Worm (Caenorhabditis elegans) whole organism, late embryonic: Measurements from ENCODE around the gene R102.11.
"Not testable (repeated sequence)": the region's sequence is repeated elsewhere in the genome, so short reads cannot be mapped to it uniquely, and the experiment has no call there.

Experiments used
- C38D4.7 ChIP-seq: fragments of 200-800 bp; sonication (Bioruptor generic); optimal IDR thresholded peaks from 2 replicates; lab custom pipeline; 2018; ENCODE audit warnings: mild to moderate bottlenecking, missing genetic modification characterization, moderate library complexity, missing compliant biosample characterization
- F13H6.1 ChIP-seq: sonication (generic microtip); optimal IDR thresholded peaks from 2 replicates; lab custom pipeline; 2016; ENCODE audit warnings: missing genetic modification characterization, missing compliant biosample characterization
- T23F11.4 ChIP-seq: fragments of 200-800 bp; sonication (Bioruptor generic); optimal IDR thresholded peaks from 2 replicates; lab custom pipeline; 2018; ENCODE audit warnings: mild to moderate bottlenecking, missing genetic modification characterization, missing compliant biosample characterization
- Y22D7AL.16 ChIP-seq: sonication (generic microtip); optimal IDR thresholded peaks from 2 replicates; lab custom pipeline; 2016; ENCODE audit warnings: missing genetic modification characterization, missing compliant biosample characterization
- ahr-1 ChIP-seq: sonication (generic microtip); optimal IDR thresholded peaks from 2 replicates; lab custom pipeline; 2016; ENCODE audit warnings: missing genetic modification characterization, missing compliant biosample characterization
- ama-1 ChIP-seq: fragments of 150-350 bp; optimal IDR thresholded peaks from 2 replicates; lab custom pipeline; 2014
- ceh-18 ChIP-seq: sonication (generic microtip); optimal IDR thresholded peaks from 2 replicates; lab custom pipeline; 2016; ENCODE audit warnings: missing genetic modification characterization, missing compliant biosample characterization
- ceh-19 ChIP-seq: fragments of 200-800 bp; sonication (Bioruptor generic); optimal IDR thresholded peaks from 2 replicates; lab custom pipeline; 2018; ENCODE audit warnings: mild to moderate bottlenecking, missing genetic modification characterization, missing compliant biosample characterization
- ceh-24 ChIP-seq: sonication (generic microtip); optimal IDR thresholded peaks from 2 replicates; lab custom pipeline; 2016; ENCODE audit warnings: mild to moderate bottlenecking, missing genetic modification characterization, missing compliant biosample characterization
- ceh-30 ChIP-seq: fragments of 150-350 bp; optimal IDR thresholded peaks from 2 replicates; lab custom pipeline; 2014; ENCODE audit warnings: missing biosample characterization, missing genetic modification characterization
- ceh-31 ChIP-seq: sonication (generic microtip); optimal IDR thresholded peaks from 2 replicates; lab custom pipeline; 2016; ENCODE audit warnings: missing genetic modification characterization, missing compliant biosample characterization
- ceh-34 ChIP-seq: sonication (generic microtip); optimal IDR thresholded peaks from 2 replicates; lab custom pipeline; 2016; ENCODE audit warnings: mild to moderate bottlenecking, missing genetic modification characterization, missing compliant biosample characterization
- ceh-9 ChIP-seq: sonication (generic microtip); optimal IDR thresholded peaks from 2 replicates; lab custom pipeline; 2016; ENCODE audit warnings: mild to moderate bottlenecking, missing genetic modification characterization, inconsistent platforms, missing compliant biosample characterization
- che-1 ChIP-seq: sonication (generic microtip); optimal IDR thresholded peaks from 2 replicates; lab custom pipeline; 2016; ENCODE audit warnings: mild to moderate bottlenecking, missing genetic modification characterization, missing compliant biosample characterization
- dve-1 ChIP-seq: sonication (generic microtip); optimal IDR thresholded peaks from 2 replicates; lab custom pipeline; 2017; ENCODE audit warnings: antibody characterized with exemption, mild to moderate bottlenecking, missing genetic modification characterization, missing compliant biosample characterization
- ets-4 ChIP-seq: sonication (generic microtip); optimal IDR thresholded peaks from 2 replicates; lab custom pipeline; 2016; ENCODE audit warnings: missing genetic modification characterization, missing compliant biosample characterization
- eyg-1 ChIP-seq: sonication (generic microtip); optimal IDR thresholded peaks from 2 replicates; lab custom pipeline; 2016; ENCODE audit warnings: missing genotype, missing genetic modification characterization, missing compliant biosample characterization
- fkh-10 ChIP-seq: fragments of 150-350 bp; optimal IDR thresholded peaks from 2 replicates; lab custom pipeline; 2014; ENCODE audit warnings: missing biosample characterization, missing genetic modification reagents, missing genetic modification characterization
- fkh-6 ChIP-seq: sonication (generic microtip); optimal IDR thresholded peaks from 2 replicates; lab custom pipeline; 2016; ENCODE audit warnings: missing genetic modification characterization, missing compliant biosample characterization
- lim-6 ChIP-seq: sonication (generic microtip); optimal IDR thresholded peaks from 2 replicates; lab custom pipeline; 2016; ENCODE audit warnings: missing genetic modification characterization, missing compliant biosample characterization
- lin-11 ChIP-seq: fragments of 200-800 bp; sonication (Bioruptor generic); optimal IDR thresholded peaks from 2 replicates; lab custom pipeline; 2018; ENCODE audit warnings: mild to moderate bottlenecking, missing genetic modification characterization, missing compliant biosample characterization
- madf-2 ChIP-seq: sonication (generic microtip); optimal IDR thresholded peaks from 2 replicates; lab custom pipeline; 2017; ENCODE audit warnings: missing genetic modification characterization, missing compliant biosample characterization
- mec-3 ChIP-seq: sonication (generic microtip); optimal IDR thresholded peaks from 2 replicates; lab custom pipeline; 2016; ENCODE audit warnings: borderline replicate concordance, missing genetic modification characterization, missing compliant biosample characterization
- nhr-11 ChIP-seq: fragments of 150-350 bp; optimal IDR thresholded peaks from 2 replicates; lab custom pipeline; 2014; ENCODE audit warnings: missing biosample characterization, missing genetic modification characterization
- nhr-232 ChIP-seq: sonication (generic microtip); optimal IDR thresholded peaks from 2 replicates; lab custom pipeline; 2016; ENCODE audit warnings: missing genetic modification characterization, missing compliant biosample characterization
- npax-4 ChIP-seq: sonication (generic microtip); optimal IDR thresholded peaks from 2 replicates; lab custom pipeline; 2016; ENCODE audit warnings: missing genetic modification characterization, missing compliant biosample characterization
- odd-2 ChIP-seq: sonication (generic microtip); optimal IDR thresholded peaks from 2 replicates; lab custom pipeline; 2017; ENCODE audit warnings: antibody characterized with exemption, mild to moderate bottlenecking, missing genetic modification characterization, missing compliant biosample characterization
- pag-3 ChIP-seq: sonication (generic microtip); optimal IDR thresholded peaks from 2 replicates; lab custom pipeline; 2016; ENCODE audit warnings: missing compliant biosample characterization, missing genetic modification characterization, borderline replicate concordance
- pqm-1 ChIP-seq: sonication (generic microtip); optimal IDR thresholded peaks from 2 replicates; lab custom pipeline; 2016; ENCODE audit warnings: missing genetic modification characterization, missing compliant biosample characterization
- pros-1 ChIP-seq: fragments of 150-350 bp; optimal IDR thresholded peaks from 2 replicates; lab custom pipeline; 2014; ENCODE audit warnings: missing biosample characterization, missing genetic modification reagents, missing genetic modification characterization
- rnt-1 ChIP-seq: sonication (generic microtip); optimal IDR thresholded peaks from 2 replicates; lab custom pipeline; 2016; ENCODE audit warnings: missing genetic modification characterization, missing compliant biosample characterization
- sdc-2 ChIP-seq: sonication (generic microtip); optimal IDR thresholded peaks from 2 replicates; lab custom pipeline; 2016; ENCODE audit warnings: missing genotype, missing genetic modification characterization, missing compliant biosample characterization
- tbx-2 ChIP-seq: sonication (generic microtip); optimal IDR thresholded peaks from 2 replicates; lab custom pipeline; 2016; ENCODE audit warnings: missing genetic modification characterization, missing compliant biosample characterization
- ttx-3 ChIP-seq: sonication (generic microtip); optimal IDR thresholded peaks from 2 replicates; lab custom pipeline; 2016; ENCODE audit warnings: missing genetic modification reagents, missing genetic modification characterization, missing compliant biosample characterization
- unc-3 ChIP-seq, 2 experiments: fragments of 200-800 bp in 1 of 2; sonication (Bioruptor generic) in 1 of 2; sonication (generic microtip) in 1 of 2; conservative IDR thresholded peaks in 1 of 2; optimal IDR thresholded peaks in 1 of 2; 2 replicates each; pipeline versions ENCODE4 v1.3.6 to Lab custom; 2016 to 2022; ENCODE audit warnings: missing compliant biosample characterization in 2 of 2, missing genetic modification characterization in 2 of 2, missing genetic modification reagents in 1 of 2
- ztf-16 ChIP-seq: sonication (generic microtip); optimal IDR thresholded peaks from 2 replicates; lab custom pipeline; 2017; ENCODE audit warnings: missing genetic modification characterization, missing compliant biosample characterization

R102.11 gene

DNA sequence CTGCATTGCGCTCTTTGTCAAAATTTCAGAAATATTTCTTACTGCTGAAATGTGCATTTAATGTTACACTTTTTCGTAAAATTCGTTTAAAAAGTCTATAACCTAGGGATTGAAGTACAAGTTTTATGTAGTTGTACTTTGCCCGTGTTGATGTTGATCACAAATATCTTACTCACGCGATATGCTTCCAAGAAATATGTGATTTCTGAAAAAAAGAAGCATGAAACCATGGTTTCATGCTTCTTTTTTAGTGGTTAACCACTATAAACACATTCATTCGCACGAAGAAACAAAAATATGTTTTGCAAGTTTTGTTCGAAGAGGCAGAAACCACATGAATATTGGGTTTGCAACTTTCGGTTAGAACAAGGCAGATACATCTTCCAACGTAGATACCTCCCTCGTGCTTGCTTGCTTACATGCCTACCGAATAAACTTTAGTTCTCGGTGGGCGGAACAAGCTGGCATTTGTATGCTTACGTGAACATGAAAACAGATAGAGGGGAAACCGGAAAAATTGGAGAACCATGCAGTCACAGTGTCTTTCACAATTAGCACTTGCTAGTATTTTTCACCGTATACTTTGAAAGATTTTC is 10.5 kb downstream of the R102.11 start, which contains the start of gene R102.3:
R102.3 (plus strand) TSS at position 546 of the 596 bp plus-strand sequence.
- TF ChIP-seq sdc-2: no peak
- no peak for TF ChIP-seq madf-2 (tag; lab: Kevin White, UChicago)
- no peak for TF ChIP-seq ceh-30
- no peak for TF ChIP-seq ceh-9 (tag; lab: Kevin White, UChicago)
- TF ChIP-seq odd-2 (tag; lab: Kevin White, UChicago): no peak
- TF ChIP-seq unc-3 (GFP tag; conservative IDR thresholded peaks at IDR 0.05; lab: Robert Waterston, UW): no peak
- no peak for TF ChIP-seq unc-3 (tag; optimal IDR thresholded peaks at IDR 0.05; lab: Kevin White, UChicago)
- TF ChIP-seq pag-3 (tag; lab: Kevin White, UChicago): no peak
- TF ChIP-seq, all 69 proteins: peak for 0

DNA sequence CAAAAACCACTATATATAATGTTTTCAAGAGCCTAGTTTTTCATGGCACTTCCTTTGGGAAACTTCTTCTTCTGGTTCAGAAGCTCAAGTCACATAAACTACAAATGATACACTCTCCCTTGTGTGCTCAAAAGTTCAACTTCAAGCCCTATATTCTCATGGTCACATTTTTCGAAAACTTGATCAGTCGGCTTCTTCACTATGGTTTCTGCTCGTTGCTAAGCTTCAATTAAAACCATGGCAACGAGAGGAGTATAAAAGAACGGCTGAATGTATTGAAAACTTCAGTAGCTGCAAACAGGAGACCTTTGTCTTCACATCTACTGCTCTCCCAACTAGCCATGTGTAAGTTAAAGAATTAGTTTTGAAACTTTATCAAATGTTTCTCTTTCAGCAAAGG is 12.3 kb downstream of the R102.11 start, which contains the start of gene R102.2:
R102.2 (plus strand) TSS at position 301 of the 400 bp plus-strand sequence.
- not testable (repeated sequence) for TF ChIP-seq ceh-31 (tag; lab: Kevin White, UChicago); fkh-10; madf-2 (tag; lab: Kevin White, UChicago)
- TF ChIP-seq, all 69 proteins: peak for 0; not testable (repeated sequence) for 69

DNA sequence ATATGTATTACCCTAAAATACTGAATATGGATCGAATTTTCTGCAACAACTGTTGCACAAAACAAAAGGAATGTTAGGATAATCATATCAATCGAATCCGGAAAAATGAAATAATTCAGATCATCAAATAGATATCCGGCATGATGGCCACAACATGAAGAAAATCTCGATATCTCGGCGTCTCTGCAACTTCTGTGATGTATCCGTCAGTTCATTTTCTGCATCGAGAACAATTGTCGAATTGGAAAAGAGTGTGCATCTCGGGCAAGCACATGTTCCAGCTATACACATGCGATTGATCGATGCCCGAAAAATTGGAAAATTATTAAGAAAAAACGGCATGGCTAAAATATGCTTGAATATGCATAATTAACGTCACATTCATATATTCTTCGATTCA is 13.8 kb downstream of the R102.11 start, which contains the start of the genes K08C7.6 and R102.1:
K08C7.6 (minus strand) TSS at position 101 of the 400 bp plus-strand sequence.
R102.1 (plus strand) TSS at position 291 of the 400 bp plus-strand sequence.
- TF ChIP-seq pqm-1 (tag; lab: Kevin White, UChicago) (no peak), ztf-16 (no peak), mec-3 (tag; lab: Kevin White, UChicago) (no peak), ama-1 (no peak), nhr-232 (tag; lab: Kevin White, UChicago) (no peak), ceh-34 (tag; lab: Kevin White, UChicago) (no peak), sdc-2 (no peak), ceh-9 (tag; lab: Kevin White, UChicago) (no peak), nhr-11 (no peak), Y22D7AL.16 (no peak), lim-6 (tag; lab: Kevin White, UChicago) (no peak), dve-1 (tag; lab: Kevin White, UChicago) (no peak), C38D4.7 (GFP tag; lab: Kevin White, UChicago) (no peak), ceh-30 (no peak), ceh-24 (tag; lab: Kevin White, UChicago) (no peak), eyg-1 (tag; lab: Kevin White, UChicago) (no peak), F13H6.1 (tag; lab: Kevin White, UChicago) (no peak), lin-11 (tag; lab: Kevin White, UChicago) (no peak)

DNA sequence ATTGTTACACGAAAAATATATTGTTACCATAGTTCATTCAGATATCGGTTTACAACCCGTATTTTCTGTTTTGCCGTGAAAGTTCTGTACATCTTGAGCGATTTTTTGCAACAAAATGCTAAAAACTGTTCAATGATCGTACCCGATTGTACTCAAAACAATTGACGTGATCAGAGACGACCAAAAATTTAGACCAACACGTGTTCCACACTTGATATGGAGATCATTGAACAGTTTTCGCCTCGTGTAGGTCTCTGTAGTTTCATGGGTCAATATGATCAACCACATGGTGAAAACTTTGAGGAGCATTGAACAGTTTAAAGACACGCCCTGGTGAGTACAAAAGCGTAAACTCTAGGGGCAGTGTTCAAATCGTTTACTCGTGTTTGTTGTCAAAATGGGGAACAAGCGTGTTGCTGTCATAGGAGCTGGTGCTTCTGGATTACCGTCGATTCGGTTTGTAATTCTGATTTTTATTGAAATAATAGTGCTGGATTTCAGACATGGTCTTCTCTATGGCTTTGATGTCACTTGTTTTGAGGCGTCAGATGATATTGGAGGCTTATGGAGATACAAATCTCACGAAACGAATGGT is 17.3 kb downstream of the R102.11 start, which contains the start of gene fmo-2:
fmo-2 (plus strand) TSS at position 370 of the 595 bp plus-strand sequence.
- TF ChIP-seq npax-4 (tag; lab: Kevin White, UChicago) (no peak), pag-3 (tag; lab: Kevin White, UChicago) (no peak), T23F11.4 (GFP tag; lab: Kevin White, UChicago) (no peak), ceh-19 (GFP tag; lab: Kevin White, UChicago) (no peak), tbx-2 (tag; lab: Kevin White, UChicago) (no peak), che-1 (no peak), ets-4 (tag; lab: Kevin White, UChicago) (no peak), odd-2 (tag; lab: Kevin White, UChicago) (no peak), ceh-34 (tag; lab: Kevin White, UChicago) (no peak), pros-1 (tag; lab: Kevin White, UChicago) (no peak), nhr-11 (no peak), nhr-232 (tag; lab: Kevin White, UChicago) (no peak), ttx-3 (tag; lab: Kevin White, UChicago) (no peak), fkh-6 (tag; lab: Kevin White, UChicago) (no peak), fkh-10 (no peak), ahr-1 (no peak), ceh-18 (tag; lab: Kevin White, UChicago) (no peak), rnt-1 (tag; lab: Kevin White, UChicago) (no peak), F13H6.1 (tag; lab: Kevin White, UChicago) (no peak), ceh-9 (tag; lab: Kevin White, UChicago) (no peak)
